Worm (Caenorhabditis elegans) whole organism, L4/young adult: ENCODE measurements around the gene C01G12.16.

Source experiments
- W03F9.2 ChIP-seq: fragments of 150-350 bp; optimal IDR thresholded peaks from 2 replicates; lab custom pipeline; 2014; ENCODE audit warnings: missing biosample characterization, missing genetic modification characterization
- dao-5 ChIP-seq: sonication (generic microtip); optimal IDR thresholded peaks from 2 replicates; lab custom pipeline; 2016; ENCODE audit warnings: missing genotype, missing genetic modification characterization, moderate library complexity, missing compliant biosample characterization
- him-1 ChIP-seq: sonication (generic microtip); optimal IDR thresholded peaks from 2 replicates; lab custom pipeline; 2016; ENCODE audit warnings: missing genotype, missing genetic modification reagents, missing genetic modification characterization, missing compliant biosample characterization

ce11 chrIII:4113594-4113993 is 47.4 kb upstream of the C01G12.16 start:
- TF ChIP-seq him-1 (tag; lab: Kevin White, UChicago) (no peak), W03F9.2 (tag; lab: Kevin White, UChicago) (no peak), dao-5 (tag; lab: Kevin White, UChicago) (no peak)
